Worm (Caenorhabditis elegans) whole organism, early embryonic: Measurements from ENCODE around the gene F56C9.8.

Experiments used
- B0310.2 ChIP-seq: sonication (generic microtip); optimal IDR thresholded peaks from 2 replicates; lab custom pipeline; 2016; ENCODE audit warnings: mild to moderate bottlenecking, missing genetic modification characterization, missing compliant biosample characterization
- F13C5.2 ChIP-seq: sonication (generic microtip); optimal IDR thresholded peaks from 2 replicates; lab custom pipeline; 2017; ENCODE audit warnings: mild to moderate bottlenecking, missing genetic modification characterization, inconsistent platforms, missing compliant biosample characterization
- aly-1 ChIP-seq: sonication (generic microtip); optimal IDR thresholded peaks from 2 replicates; lab custom pipeline; 2016; ENCODE audit warnings: missing genetic modification characterization, missing compliant biosample characterization
- ama-1 ChIP-seq: fragments of 150-350 bp; optimal IDR thresholded peaks from 2 replicates; lab custom pipeline; 2014
- ceh-13 ChIP-seq: fragments of 200-800 bp; sonication (Bioruptor generic); optimal IDR thresholded peaks from 2 replicates; lab custom pipeline; 2018; ENCODE audit warnings: mild to moderate bottlenecking, missing genetic modification characterization, missing compliant biosample characterization
- ceh-36 ChIP-seq: sonication (generic microtip); optimal IDR thresholded peaks from 2 replicates; lab custom pipeline; 2016; ENCODE audit warnings: missing genetic modification characterization, inconsistent platforms, missing compliant biosample characterization
- ets-7 ChIP-seq: sonication (generic microtip); optimal IDR thresholded peaks from 2 replicates; lab custom pipeline; 2016; ENCODE audit warnings: missing genotype, missing genetic modification characterization, missing compliant biosample characterization
- flt-1 ChIP-seq: fragments of 200-800 bp; sonication (Bioruptor generic); IDR thresholded peaks from 2 replicates; pipeline ENCODE4 v1.3.6; 2022; ENCODE audit warnings: missing genetic modification characterization, missing compliant biosample characterization
- hmbx-1 ChIP-seq: sonication (generic microtip); optimal IDR thresholded peaks from 2 replicates; lab custom pipeline; 2016; ENCODE audit warnings: mild to moderate bottlenecking, missing genetic modification characterization, missing compliant biosample characterization
- hmg-4 ChIP-seq: fragments of 200-800 bp; sonication (Bioruptor generic); optimal IDR thresholded peaks from 2 replicates; lab custom pipeline; 2018; ENCODE audit warnings: mild to moderate bottlenecking, missing genetic modification characterization, missing compliant biosample characterization
- hnd-1 ChIP-seq: sonication (generic microtip); optimal IDR thresholded peaks from 2 replicates; lab custom pipeline; 2016; ENCODE audit warnings: missing genetic modification characterization, missing compliant biosample characterization
- pes-1 ChIP-seq: fragments of 200-800 bp; sonication (Bioruptor generic); IDR thresholded peaks from 2 replicates; pipeline ENCODE4 v1.3.6; 2022; ENCODE audit warnings: missing genetic modification reagents, missing genetic modification characterization, missing compliant biosample characterization
- scrt-1 ChIP-seq: fragments of 200-800 bp; sonication (Bioruptor generic); IDR thresholded peaks from 2 replicates; pipeline ENCODE4 v1.3.6; 2022; ENCODE audit warnings: missing genetic modification characterization, missing compliant biosample characterization
- sea-1 ChIP-seq: fragments of 200-800 bp; sonication (Bioruptor generic); conservative IDR thresholded peaks from 2 replicates; pipeline ENCODE4 v1.3.6; 2022; ENCODE audit warnings: missing genetic modification characterization, missing compliant biosample characterization
- tbx-11 ChIP-seq: fragments of 200-800 bp; sonication (Bioruptor generic); IDR thresholded peaks from 2 replicates; pipeline ENCODE4 v1.3.6; 2022; ENCODE audit warnings: missing genetic modification characterization, missing compliant biosample characterization
- tbx-37 ChIP-seq: fragments of 200-800 bp; sonication (Bioruptor generic); conservative IDR thresholded peaks from 2 replicates; pipeline ENCODE4 v1.3.6; 2022; ENCODE audit warnings: missing genetic modification reagents, missing genetic modification characterization, missing compliant biosample characterization
- tra-4 ChIP-seq: sonication (generic microtip); optimal IDR thresholded peaks from 2 replicates; lab custom pipeline; 2017; ENCODE audit warnings: missing genetic modification characterization, missing compliant biosample characterization

Gene F56C9.8

DNA sequence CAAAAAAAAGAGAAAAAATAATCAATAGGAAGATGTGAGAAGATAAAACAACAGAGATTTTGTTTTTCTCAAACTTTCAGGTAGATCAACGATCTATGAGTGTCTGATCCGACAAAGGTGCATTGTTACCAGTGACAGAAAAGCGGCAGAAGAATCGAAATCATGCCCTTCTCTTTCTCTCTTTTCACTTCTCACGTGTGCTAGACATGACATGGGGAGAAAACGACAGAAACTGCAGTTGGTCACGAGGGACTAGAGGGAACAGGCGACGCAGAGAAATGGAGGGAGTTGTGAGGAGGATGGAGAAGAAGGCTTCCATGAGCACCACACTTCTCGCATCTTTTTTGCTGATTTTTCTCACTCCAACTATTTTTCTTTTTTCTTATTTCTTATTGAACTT is 15.9 kb upstream of the F56C9.8 start, which contains the start of gene F56C9.10:
F56C9.10 (minus strand) TSS at position 97 of the 400 bp plus-strand sequence.
- TF ChIP-seq ets-7 (tag; lab: Kevin White, UChicago) (no peak), hmg-4 (GFP tag; lab: Kevin White, UChicago) (peak; percentile 40), F13C5.2 (tag; lab: Kevin White, UChicago) (peak; percentile 25)

DNA sequence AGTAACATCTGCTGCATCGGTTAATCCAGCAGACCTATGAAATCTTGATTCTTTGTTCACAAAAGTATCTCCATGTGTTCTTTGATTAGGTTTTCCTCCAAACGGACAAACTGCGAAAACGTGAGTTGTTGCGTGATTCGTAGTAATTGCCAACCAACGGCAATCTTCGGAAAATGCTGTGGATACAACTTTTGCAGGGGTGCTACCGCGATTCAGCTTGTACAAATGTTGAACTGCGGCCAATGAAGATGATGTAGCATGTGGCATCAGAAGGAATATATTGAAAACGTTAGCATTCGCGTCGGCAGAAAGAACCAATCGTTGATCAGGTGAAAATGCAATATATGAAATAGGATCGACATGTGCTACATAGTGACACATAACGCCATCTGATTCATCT is 12.4 kb upstream of the F56C9.8 start:
- TF ChIP-seq aly-1 (tag; lab: Kevin White, UChicago) = no peak
- no peak for TF ChIP-seq scrt-1 (GFP tag; lab: Robert Waterston, UW)
- TF ChIP-seq tra-4 (tag; lab: Kevin White, UChicago) = no peak
- TF ChIP-seq tbx-11 (GFP tag; lab: Robert Waterston, UW) = no peak
- no peak for TF ChIP-seq ama-1 (lab: Kevin White, UChicago)
- no peak for TF ChIP-seq hnd-1 (tag; lab: Kevin White, UChicago)
- no peak for TF ChIP-seq flt-1 (GFP tag; lab: Robert Waterston, UW)
- TF ChIP-seq ceh-13 (GFP tag; lab: Kevin White, UChicago) = no peak
- TF ChIP-seq sea-1 = no peak
- no peak for TF ChIP-seq ets-7 (tag; lab: Kevin White, UChicago)
- TF ChIP-seq hmg-4 (GFP tag; lab: Kevin White, UChicago) = no peak

DNA sequence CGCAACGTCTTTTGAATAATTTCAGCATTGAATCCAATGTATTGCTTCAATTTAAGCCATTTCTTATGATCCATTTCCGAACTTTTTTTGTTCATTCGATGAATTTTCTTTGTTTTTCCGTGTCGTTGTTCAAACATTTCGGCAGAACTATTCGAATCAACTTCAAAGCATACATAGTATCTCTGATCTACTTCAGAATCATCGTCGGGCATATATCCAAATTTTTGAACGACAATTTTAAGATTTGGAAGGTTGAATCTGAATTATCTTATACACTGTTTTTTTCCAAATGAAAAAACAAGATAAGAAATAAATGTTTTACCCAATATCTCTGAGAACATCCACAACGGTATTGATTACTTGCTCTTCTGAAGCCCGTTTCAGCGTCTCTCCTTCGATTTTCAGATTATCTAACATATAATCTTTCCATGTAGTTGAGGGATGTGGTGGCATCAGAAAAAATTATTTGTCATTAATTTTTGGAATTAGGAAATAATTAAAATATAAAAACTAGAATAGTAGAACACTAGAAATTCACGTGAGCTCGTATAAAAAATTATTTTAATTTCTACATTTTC is 9.9 kb upstream of the F56C9.8 start, which contains the start of gene lab-2:
lab-2 (minus strand) TSS at position 453 of the 578 bp plus-strand sequence.
- TF ChIP-seq tbx-37 (GFP tag; lab: Robert Waterston, UW) = no peak
- TF ChIP-seq ets-7 (tag; lab: Kevin White, UChicago) = no peak
- no peak for TF ChIP-seq hmbx-1
- TF ChIP-seq tra-4 (tag; lab: Kevin White, UChicago) = no peak
- no peak for TF ChIP-seq hnd-1 (tag; lab: Kevin White, UChicago)
- TF ChIP-seq aly-1 (tag; lab: Kevin White, UChicago) = no peak
- TF ChIP-seq ceh-13 (GFP tag; lab: Kevin White, UChicago) = no peak
- no peak for TF ChIP-seq ceh-36
- TF ChIP-seq tbx-11 (GFP tag; lab: Robert Waterston, UW) = no peak
- no peak for TF ChIP-seq sea-1
- no peak for TF ChIP-seq hmg-4 (GFP tag; lab: Kevin White, UChicago)
- TF ChIP-seq ama-1 (lab: Kevin White, UChicago) = no peak
- no peak for TF ChIP-seq scrt-1 (GFP tag; lab: Robert Waterston, UW)
- TF ChIP-seq B0310.2 = no peak
- no peak for TF ChIP-seq F13C5.2 (tag; lab: Kevin White, UChicago)
- no peak for TF ChIP-seq pes-1 (GFP tag; lab: Robert Waterston, UW)

DNA sequence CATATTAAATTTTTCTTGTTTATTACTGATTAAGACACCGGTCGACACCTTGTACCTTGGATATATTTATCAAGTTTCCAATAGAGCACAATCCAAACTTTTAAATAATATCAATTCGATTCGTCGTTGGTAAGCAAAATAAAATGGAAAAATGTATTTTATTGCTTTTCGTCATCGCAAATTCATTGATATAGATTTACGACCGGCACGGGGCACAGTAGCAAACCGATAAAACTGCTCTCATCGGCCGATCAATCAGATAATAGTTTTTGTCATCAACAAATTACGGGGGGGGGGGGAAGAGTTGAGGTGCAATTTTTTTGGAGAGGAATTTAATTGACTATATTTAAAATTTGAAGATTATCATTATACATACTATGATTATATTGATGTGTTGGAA is 4.0 kb upstream of the F56C9.8 start:
- TF ChIP-seq tbx-11 (GFP tag; lab: Robert Waterston, UW) (no peak), scrt-1 (GFP tag; lab: Robert Waterston, UW) (no peak), ets-7 (tag; lab: Kevin White, UChicago) (no peak), flt-1 (GFP tag; lab: Robert Waterston, UW) (no peak), tbx-37 (GFP tag; lab: Robert Waterston, UW) (no peak), aly-1 (tag; lab: Kevin White, UChicago) (no peak)

DNA sequence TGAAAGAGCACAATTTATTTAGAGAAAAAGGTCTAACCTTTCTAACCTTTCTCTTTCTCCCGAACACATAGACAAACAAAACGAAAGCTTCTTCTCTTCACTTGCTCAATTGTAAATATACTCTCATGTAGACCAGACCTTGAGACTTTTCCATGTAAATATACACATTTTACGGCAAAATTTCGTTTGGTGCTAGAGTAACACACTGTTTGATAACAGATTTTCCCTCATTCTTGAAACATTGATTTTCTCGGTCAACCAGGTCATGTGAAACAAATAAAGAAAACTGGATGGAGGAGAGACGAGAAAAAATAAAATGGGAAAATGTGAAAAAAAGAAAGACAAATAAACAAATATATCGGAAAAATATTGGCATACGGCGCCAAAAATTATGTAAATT is 2.7 kb upstream of the F56C9.8 start:
- no peak for TF ChIP-seq sea-1

DNA sequence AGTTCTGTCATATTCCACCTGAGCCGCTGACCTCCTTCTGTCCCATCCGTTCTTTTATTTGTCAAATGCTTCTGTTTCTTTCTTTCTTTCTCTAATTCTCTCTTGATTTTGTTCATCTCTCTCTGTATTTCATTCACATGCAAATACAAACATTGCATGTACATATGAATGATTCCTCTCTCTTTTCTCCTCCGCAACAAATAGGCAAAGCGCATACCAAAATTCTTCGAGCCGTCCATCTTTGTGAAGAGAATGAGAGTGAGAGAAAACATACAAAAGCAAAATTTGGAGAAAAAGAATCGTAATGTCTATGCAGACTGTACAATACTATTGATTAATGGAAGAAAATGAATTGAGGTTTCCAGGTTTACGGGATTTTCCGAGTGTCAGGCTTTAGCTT is 2.0 kb downstream of the F56C9.8 start:
- no peak for TF ChIP-seq ama-1 (lab: Kevin White, UChicago)
- TF ChIP-seq tbx-11 (GFP tag; lab: Robert Waterston, UW) = no peak
- TF ChIP-seq hnd-1 (tag; lab: Kevin White, UChicago) = no peak
- no peak for TF ChIP-seq ets-7 (tag; lab: Kevin White, UChicago)
- no peak for TF ChIP-seq aly-1 (tag; lab: Kevin White, UChicago)
- no peak for TF ChIP-seq hmg-4 (GFP tag; lab: Kevin White, UChicago)
- no peak for TF ChIP-seq tbx-37 (GFP tag; lab: Robert Waterston, UW)
- TF ChIP-seq pes-1 (GFP tag; lab: Robert Waterston, UW) = no peak
- no peak for TF ChIP-seq sea-1
- TF ChIP-seq ceh-13 (GFP tag; lab: Kevin White, UChicago) = no peak
- TF ChIP-seq scrt-1 (GFP tag; lab: Robert Waterston, UW) = no peak
- TF ChIP-seq ceh-36 = no peak
- TF ChIP-seq B0310.2 = no peak
- no peak for TF ChIP-seq hmbx-1

DNA sequence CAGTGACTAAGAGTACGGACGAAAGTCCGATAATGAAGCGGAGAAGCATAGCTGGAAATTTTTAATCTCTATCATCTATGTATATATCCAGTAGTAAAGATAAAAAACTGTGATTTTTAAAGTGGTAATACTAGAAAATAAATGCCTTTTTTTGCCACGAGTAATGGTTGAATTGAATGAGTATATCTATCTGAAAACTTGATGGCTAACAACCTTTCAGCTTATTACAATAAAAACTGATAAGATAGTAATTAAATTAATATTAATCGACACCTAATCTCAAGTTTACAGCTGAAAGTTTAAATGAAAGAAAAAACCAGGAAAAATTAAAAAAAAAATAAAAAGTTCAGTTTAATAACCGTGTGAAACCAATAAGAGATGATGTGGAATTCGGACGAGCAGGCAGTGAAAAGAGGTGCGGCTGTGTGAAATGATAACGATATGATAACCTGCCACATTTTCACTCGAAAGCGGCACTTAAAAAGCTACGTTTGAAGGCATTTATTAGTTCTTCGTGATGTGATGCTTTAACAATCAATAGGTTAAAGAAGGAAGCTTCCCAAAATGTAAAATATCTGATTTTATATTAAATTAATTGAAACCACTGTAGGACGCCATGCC is 4.3 kb downstream of the F56C9.8 start, which contains the start of gene nspg-6:
nspg-6 (minus strand) TSS at position 51 of the 621 bp plus-strand sequence.
- TF ChIP-seq ceh-13 (GFP tag; lab: Kevin White, UChicago) = no peak
- TF ChIP-seq aly-1 (tag; lab: Kevin White, UChicago) = no peak
- no peak for TF ChIP-seq ceh-36
- TF ChIP-seq scrt-1 (GFP tag; lab: Robert Waterston, UW) = no peak
- TF ChIP-seq ets-7 (tag; lab: Kevin White, UChicago) = no peak
- no peak for TF ChIP-seq flt-1 (GFP tag; lab: Robert Waterston, UW)
- TF ChIP-seq F13C5.2 (tag; lab: Kevin White, UChicago) = no peak
- no peak for TF ChIP-seq hmbx-1
- TF ChIP-seq B0310.2 = no peak
- TF ChIP-seq hmg-4 (GFP tag; lab: Kevin White, UChicago) = no peak
- no peak for TF ChIP-seq hnd-1 (tag; lab: Kevin White, UChicago)
- no peak for TF ChIP-seq tbx-37 (GFP tag; lab: Robert Waterston, UW)
- no peak for TF ChIP-seq pes-1 (GFP tag; lab: Robert Waterston, UW)
